Fruit fly (Drosophila melanogaster): ENCODE measurements around the gene CG6847.

DNA sequence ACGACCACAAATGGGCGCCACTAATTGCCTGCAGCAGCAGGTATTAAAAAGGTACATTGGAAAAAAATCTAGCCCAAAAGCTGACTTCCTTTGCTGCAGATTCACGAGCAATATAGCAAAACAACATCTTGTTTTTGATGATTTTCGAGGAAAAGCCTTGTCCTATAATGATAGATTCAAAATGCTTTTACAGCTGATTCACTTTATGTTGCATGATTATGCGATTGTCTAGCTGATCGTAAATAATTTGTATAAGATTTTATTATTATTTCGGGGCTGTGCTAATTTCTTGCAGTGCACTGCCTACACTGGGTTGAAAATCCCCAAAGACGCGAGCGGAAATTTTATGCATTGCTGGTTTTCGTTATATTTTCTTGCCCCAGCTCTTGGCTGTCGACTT is 3.2 kb downstream of the CG6847 start:
- peak; percentile 7 for TF ChIP-seq h (GFP tag; optimal IDR thresholded peaks at IDR 0.05)
- no peak for TF ChIP-seq rgr (GFP tag; optimal IDR thresholded peaks at IDR 0.05)
- TF ChIP-seq usp (GFP tag; optimal IDR thresholded peaks at IDR 0.05) = no peak
- no peak for TF ChIP-seq psq (GFP tag; optimal IDR thresholded peaks at IDR 0.05)
- no peak for TF ChIP-seq ey (GFP tag; optimal IDR thresholded peaks at IDR 0.05)
- TF ChIP-seq GATAd (GFP tag; optimal IDR thresholded peaks at IDR 0.05) = no peak
- no peak for TF ChIP-seq Abd-B (GFP tag; optimal IDR thresholded peaks at IDR 0.05)
- TF ChIP-seq woc (GFP tag; optimal IDR thresholded peaks at IDR 0.05) = no peak
- no peak for TF ChIP-seq Sp1 (GFP tag; optimal IDR thresholded peaks at IDR 0.05)
